Worm (Caenorhabditis elegans) whole organism, L3 larva: ENCODE results near the gene pmp-3.
A peak's percentile ranks its signal among the peaks of the same experiment; 100 is the strongest.

ENCODE experiments used
- R02D3.7 ChIP-seq: fragments of 150-350 bp; optimal IDR thresholded peaks from 2 replicates; lab custom pipeline; 2014; ENCODE audit warnings: missing biosample characterization, missing genetic modification characterization
- ZK546.5 ChIP-seq: sonication (generic microtip); optimal IDR thresholded peaks from 2 replicates; lab custom pipeline; 2017; ENCODE audit warnings: missing biosample characterization, missing genetic modification characterization
- aly-2 ChIP-seq: fragments of 150-350 bp; optimal IDR thresholded peaks from 2 replicates; lab custom pipeline; 2014; ENCODE audit warnings: missing biosample characterization, missing genetic modification characterization
- ama-1 ChIP-seq: fragments of 150-350 bp; optimal IDR thresholded peaks from 2 replicates; lab custom pipeline; 2018
- ceh-16 ChIP-seq: sonication (generic microtip); optimal IDR thresholded peaks from 2 replicates; lab custom pipeline; 2017; ENCODE audit warnings: missing biosample characterization, missing genetic modification characterization
- ceh-28 ChIP-seq: fragments of 150-350 bp; optimal IDR thresholded peaks from 2 replicates; lab custom pipeline; 2014; ENCODE audit warnings: missing biosample characterization, missing genetic modification reagents, missing genetic modification characterization
- ceh-82 ChIP-seq: fragments of 150-350 bp; optimal IDR thresholded peaks from 2 replicates; lab custom pipeline; 2014; ENCODE audit warnings: missing biosample characterization, missing genetic modification characterization
- ceh-9 ChIP-seq: sonication (generic microtip); optimal IDR thresholded peaks from 2 replicates; lab custom pipeline; 2018; ENCODE audit warnings: missing biosample characterization, missing genetic modification characterization
- daf-12 ChIP-seq: fragments of 150-350 bp; optimal IDR thresholded peaks from 2 replicates; lab custom pipeline; 2014; ENCODE audit warnings: missing biosample characterization, missing genetic modification reagents, missing genetic modification characterization
- egl-27 ChIP-seq: sonication (generic microtip); optimal IDR thresholded peaks from 4 replicates; lab custom pipeline; 2017; ENCODE audit warnings: missing biosample characterization, missing genetic modification reagents, missing genetic modification characterization
- egl-5 ChIP-seq: fragments of 150-350 bp; optimal IDR thresholded peaks from 2 replicates; lab custom pipeline; 2017; ENCODE audit warnings: missing biosample characterization, missing genetic modification reagents, missing genetic modification characterization, inconsistent platforms
- elt-1 ChIP-seq: fragments of 150-350 bp; optimal IDR thresholded peaks from 2 replicates; lab custom pipeline; 2014; ENCODE audit warnings: missing biosample characterization, missing genetic modification characterization
- elt-2 ChIP-seq: sonication (generic microtip); optimal IDR thresholded peaks from 2 replicates; lab custom pipeline; 2016; ENCODE audit warnings: missing genetic modification reagents, mild to moderate bottlenecking, missing genetic modification characterization, missing compliant biosample characterization
- elt-3 ChIP-seq, 3 experiments: fragments of 150-350 bp in 1 of 3; sonication (generic microtip) in 2 of 3; optimal IDR thresholded peaks; 2 replicates in 2 of 3; 4 replicates in 1 of 3; lab custom pipeline; 2014 to 2017; ENCODE audit warnings: missing biosample characterization in 3 of 3, missing genetic modification characterization in 3 of 3
- eor-1 ChIP-seq, 2 experiments: fragments of 150-350 bp; optimal IDR thresholded peaks; 2 replicates each; lab custom pipeline; 2014 to 2018; ENCODE audit warnings: missing biosample characterization in 2 of 2, missing genetic modification characterization in 2 of 2
- fkh-10 ChIP-seq: sonication (generic microtip); optimal IDR thresholded peaks from 2 replicates; lab custom pipeline; 2017; ENCODE audit warnings: missing biosample characterization, missing genetic modification reagents, missing genetic modification characterization
- fkh-2 ChIP-seq: fragments of 150-350 bp; optimal IDR thresholded peaks from 2 replicates; lab custom pipeline; 2014; ENCODE audit warnings: missing biosample characterization, missing genetic modification reagents, missing genetic modification characterization
- fos-1 ChIP-seq: fragments of 150-350 bp; optimal IDR thresholded peaks from 2 replicates; lab custom pipeline; 2014; ENCODE audit warnings: missing biosample characterization, missing genetic modification characterization
- hmg-11 ChIP-seq: sonication (generic microtip); optimal IDR thresholded peaks from 2 replicates; lab custom pipeline; 2016; ENCODE audit warnings: missing genetic modification characterization, missing compliant biosample characterization
- jun-1 ChIP-seq: fragments of 150-350 bp; optimal IDR thresholded peaks from 2 replicates; lab custom pipeline; 2014; ENCODE audit warnings: missing biosample characterization, missing genetic modification reagents, missing genetic modification characterization
- lin-15B ChIP-seq: fragments of 150-350 bp; optimal IDR thresholded peaks from 2 replicates; lab custom pipeline; 2014; ENCODE audit warnings: missing biosample characterization, missing genetic modification characterization
- lin-39 ChIP-seq: fragments of 150-350 bp; optimal IDR thresholded peaks from 2 replicates; lab custom pipeline; 2018; ENCODE audit warnings: missing biosample characterization, missing genetic modification reagents, missing genetic modification characterization
- lsy-12 ChIP-seq: sonication (generic microtip); optimal IDR thresholded peaks from 2 replicates; lab custom pipeline; 2016; ENCODE audit warnings: mild to moderate bottlenecking, missing genetic modification characterization, missing compliant biosample characterization
- mdl-1 ChIP-seq: fragments of 150-350 bp; optimal IDR thresholded peaks from 2 replicates; lab custom pipeline; 2014; ENCODE audit warnings: missing biosample characterization, missing genetic modification characterization
- mml-1 ChIP-seq: fragments of 150-350 bp; sonication (generic microtip); optimal IDR thresholded peaks from 3 replicates; lab custom pipeline; 2014; ENCODE audit warnings: missing biosample characterization, missing genetic modification characterization
- nfya-1 ChIP-seq: sonication (generic microtip); optimal IDR thresholded peaks from 2 replicates; lab custom pipeline; 2017; ENCODE audit warnings: missing genetic modification characterization, mild to moderate bottlenecking, missing compliant biosample characterization, antibody characterized with exemption, moderate library complexity; ENCODE audit not compliant: insufficient read depth
- nhr-11 ChIP-seq: fragments of 150-350 bp; optimal IDR thresholded peaks from 2 replicates; lab custom pipeline; 2014; ENCODE audit warnings: missing biosample characterization, missing genetic modification characterization
- nhr-12 ChIP-seq: fragments of 150-350 bp; optimal IDR thresholded peaks from 2 replicates; lab custom pipeline; 2014; ENCODE audit warnings: missing biosample characterization, missing genetic modification characterization
- nhr-23 ChIP-seq: fragments of 150-350 bp; optimal IDR thresholded peaks from 2 replicates; lab custom pipeline; 2014; ENCODE audit warnings: missing biosample characterization, missing genetic modification reagents, missing genetic modification characterization
- nhr-237 ChIP-seq: fragments of 150-350 bp; optimal IDR thresholded peaks from 2 replicates; lab custom pipeline; 2014; ENCODE audit warnings: missing biosample characterization, missing genetic modification characterization
- nhr-25 ChIP-seq: sonication (generic microtip); optimal IDR thresholded peaks from 2 replicates; lab custom pipeline; 2017; ENCODE audit warnings: missing biosample characterization, missing genetic modification characterization
- nhr-28 ChIP-seq: fragments of 150-350 bp; optimal IDR thresholded peaks from 2 replicates; lab custom pipeline; 2014; ENCODE audit warnings: missing biosample characterization, missing genetic modification characterization
- nhr-43 ChIP-seq: sonication (generic microtip); optimal IDR thresholded peaks from 2 replicates; lab custom pipeline; 2016; ENCODE audit warnings: mild to moderate bottlenecking, missing genetic modification characterization, missing compliant biosample characterization; ENCODE audit not compliant: poor library complexity, severe bottlenecking
- nhr-67 ChIP-seq: fragments of 150-350 bp; optimal IDR thresholded peaks from 2 replicates; lab custom pipeline; 2014; ENCODE audit warnings: missing biosample characterization, missing genetic modification characterization
- nhr-76 ChIP-seq: fragments of 150-350 bp; sonication (generic microtip); optimal IDR thresholded peaks from 5 replicates; lab custom pipeline; 2014; ENCODE audit warnings: missing biosample characterization, missing genetic modification characterization
- nhr-77 ChIP-seq: fragments of 150-350 bp; optimal IDR thresholded peaks from 2 replicates; lab custom pipeline; 2014; ENCODE audit warnings: missing biosample characterization, missing genetic modification characterization
- pha-4 ChIP-seq: fragments of 150-350 bp; optimal IDR thresholded peaks from 2 replicates; lab custom pipeline; 2014; ENCODE audit warnings: missing biosample characterization, missing genetic modification reagents, missing genetic modification characterization
- pqm-1 ChIP-seq: fragments of 150-350 bp; optimal IDR thresholded peaks from 2 replicates; lab custom pipeline; 2017; ENCODE audit warnings: missing biosample characterization, missing genetic modification characterization, inconsistent platforms
- sea-2 ChIP-seq: fragments of 150-350 bp; sonication (generic microtip); optimal IDR thresholded peaks from 4 replicates; lab custom pipeline; 2014; ENCODE audit warnings: missing biosample characterization, missing genetic modification reagents, missing genetic modification characterization
- skn-1 ChIP-seq: fragments of 150-350 bp; optimal IDR thresholded peaks from 2 replicates; lab custom pipeline; 2014; ENCODE audit warnings: missing biosample characterization, missing genetic modification characterization
- snpc-4 ChIP-seq: fragments of 150-350 bp; optimal IDR thresholded peaks from 2 replicates; lab custom pipeline; 2014; ENCODE audit warnings: missing biosample characterization, missing genetic modification characterization
- tbx-2 ChIP-seq: sonication (generic microtip); optimal IDR thresholded peaks from 2 replicates; lab custom pipeline; 2016; ENCODE audit warnings: mild to moderate bottlenecking, missing genetic modification characterization, missing compliant biosample characterization
- unc-39 ChIP-seq: sonication (generic microtip); optimal IDR thresholded peaks from 4 replicates; lab custom pipeline; 2017; ENCODE audit warnings: missing biosample characterization, missing genetic modification characterization
- unc-62 ChIP-seq: fragments of 150-350 bp; sonication (generic microtip); optimal IDR thresholded peaks from 4 replicates; lab custom pipeline; 2014; ENCODE audit warnings: missing biosample characterization, missing genetic modification reagents, missing genetic modification characterization
- zag-1 ChIP-seq: fragments of 150-350 bp; optimal IDR thresholded peaks from 2 replicates; lab custom pipeline; 2014; ENCODE audit warnings: missing biosample characterization, missing genetic modification characterization
- ztf-11 ChIP-seq: fragments of 150-350 bp; optimal IDR thresholded peaks from 2 replicates; lab custom pipeline; 2014; ENCODE audit warnings: missing biosample characterization, missing genetic modification characterization
- ztf-4 ChIP-seq: fragments of 150-350 bp; optimal IDR thresholded peaks from 2 replicates; lab custom pipeline; 2014; ENCODE audit warnings: missing biosample characterization, missing genetic modification characterization

The pmp-3 gene

DNA sequence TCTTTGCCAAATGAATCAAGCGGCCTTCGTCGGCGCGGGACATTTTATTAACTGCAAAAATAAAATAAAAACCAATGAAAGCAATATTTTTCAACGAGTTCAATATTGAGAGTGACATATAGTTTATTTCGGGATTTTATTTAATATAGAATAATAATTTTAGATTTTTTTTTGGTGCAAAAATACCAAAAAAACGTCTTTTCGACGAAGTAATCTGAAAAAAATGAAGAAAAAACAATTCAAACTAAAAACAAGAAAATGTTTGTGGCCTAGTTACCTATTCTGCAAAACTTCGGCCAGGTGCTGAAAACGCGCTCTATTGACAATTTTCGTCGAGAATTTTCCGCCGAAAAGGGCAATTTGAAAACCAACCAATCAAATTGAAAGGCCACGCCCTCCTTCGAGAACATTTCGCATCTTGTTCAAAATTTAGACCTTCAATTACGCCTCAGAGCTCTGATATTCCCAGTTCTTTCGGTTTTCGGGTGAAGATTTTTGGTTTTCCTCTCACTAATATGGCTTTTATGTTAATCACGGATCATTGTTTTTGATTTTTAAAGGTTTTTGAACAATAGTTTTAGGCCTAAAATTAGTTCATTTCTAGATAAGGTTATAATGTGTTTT is 39.0 kb downstream of the pmp-3 start, which contains the start of gene C47E8.4:
TSS of gene C47E8.4 (minus strand) at position 51 of the 624 bp plus-strand sequence.
- TF ChIP-seq lsy-12 (tag; lab: Kevin White, UChicago) (peak; percentile 99), tbx-2 (tag; lab: Kevin White, UChicago) (peak; percentile 95), nhr-43 (peak; percentile 98), nhr-23 (tag; lab: Kevin White, UChicago) (peak; percentile 98), pqm-1 (tag; lab: Kevin White, UChicago) (peak; percentile 86), mml-1 (tag; lab: Kevin White, UChicago) (no peak), ztf-4 (tag; lab: Kevin White, UChicago) (peak; percentile 93), ama-1 (lab: Kevin White, UChicago) (peak; percentile 91), nhr-67 (tag; lab: Kevin White, UChicago) (peak; percentile 19), nhr-237 (peak; percentile 30), unc-39 (tag; lab: Kevin White, UChicago) (no peak), eor-1 (tag; optimal IDR thresholded peaks at IDR 0.05; lab: Kevin White, UChicago) (peak in 1 of 2 experiments; percentile 82), ztf-11 (tag; lab: Kevin White, UChicago) (no peak), aly-2 (tag; lab: Kevin White, UChicago) (no peak), nhr-28 (tag; lab: Kevin White, UChicago) (peak; percentile 61), fkh-2 (no peak), hmg-11 (tag; lab: Kevin White, UChicago) (peak; percentile 83), ceh-82 (peak; percentile 72), daf-12 (peak; percentile 57), elt-2 (tag; lab: Kevin White, UChicago) (peak; percentile 79), zag-1 (tag; lab: Kevin White, UChicago) (peak; percentile 66), fkh-10 (GFP tag; lab: Kevin White, UChicago) (peak; percentile 98), snpc-4 (tag; lab: Kevin White, UChicago) (peak; percentile 90), skn-1 (tag; lab: Kevin White, UChicago) (peak; percentile 84), R02D3.7 (tag; lab: Kevin White, UChicago) (peak; percentile 89), nfya-1 (tag; lab: Kevin White, UChicago) (peak; percentile 100), elt-1 (tag; lab: Kevin White, UChicago) (peak; percentile 80), mdl-1 (tag; lab: Kevin White, UChicago) (no peak), elt-3 (tag; optimal IDR thresholded peaks at IDR 0.05; lab: Kevin White, UChicago) (peak in 1 of 3 experiments; percentile 52), lin-15B (tag; lab: Kevin White, UChicago) (peak; percentile 100), nhr-77 (tag; lab: Kevin White, UChicago) (peak; percentile 89), ceh-28 (tag; lab: Kevin White, UChicago) (peak; percentile 93), nhr-76 (tag; lab: Kevin White, UChicago) (peak; percentile 66), sea-2 (no peak), ZK546.5 (peak; percentile 39), ceh-9 (no peak), nhr-11 (tag; lab: Kevin White, UChicago) (peak; percentile 93), egl-27 (tag; lab: Kevin White, UChicago) (peak; percentile 84), pha-4 (tag; lab: Kevin White, UChicago) (peak; percentile 98), nhr-12 (tag; lab: Kevin White, UChicago) (no peak), lin-39 (tag; lab: Kevin White, UChicago) (peak; percentile 93), unc-62 (peak; percentile 87), ceh-16 (no peak), fos-1 (tag; lab: Kevin White, UChicago) (peak; percentile 67), nhr-25 (tag; lab: Kevin White, UChicago) (peak; percentile 98), jun-1 (tag; lab: Kevin White, UChicago) (peak; percentile 98), egl-5 (tag; lab: Kevin White, UChicago) (peak; percentile 94)
- TF ChIP-seq, all 47 proteins: peak for 37
